Worm (Caenorhabditis elegans) whole organism, L1 larva: Measurements from ENCODE around the gene nspf-1.

Source experiments
- ama-1 ChIP-seq: fragments of 150-350 bp; optimal IDR thresholded peaks from 2 replicates; lab custom pipeline; 2014
- nhr-19 ChIP-seq: fragments of 200-800 bp; sonication (Bioruptor generic); conservative IDR thresholded peaks from 2 replicates; pipeline ENCODE4 v1.3.6; 2022; ENCODE audit warnings: missing genetic modification characterization, missing compliant biosample characterization
- pax-3 ChIP-seq: fragments of 200-800 bp; sonication (Bioruptor generic); optimal IDR thresholded peaks from 2 replicates; lab custom pipeline; 2018; ENCODE audit warnings: mild to moderate bottlenecking, missing genetic modification characterization, moderate library complexity, missing compliant biosample characterization
- sox-4 ChIP-seq: sonication (generic microtip); optimal IDR thresholded peaks from 2 replicates; lab custom pipeline; 2016; ENCODE audit warnings: missing genetic modification characterization, missing compliant biosample characterization
- sptf-1 ChIP-seq: fragments of 150-350 bp; optimal IDR thresholded peaks from 2 replicates; lab custom pipeline; 2014; ENCODE audit warnings: missing biosample characterization, missing genetic modification characterization
- sup-37 ChIP-seq: fragments of 200-800 bp; sonication (Bioruptor generic); optimal IDR thresholded peaks from 2 replicates; lab custom pipeline; 2018; ENCODE audit warnings: mild to moderate bottlenecking, missing genetic modification characterization, missing compliant biosample characterization
- zag-1 ChIP-seq: fragments of 150-350 bp; optimal IDR thresholded peaks from 2 replicates; lab custom pipeline; 2014; ENCODE audit warnings: missing biosample characterization, missing genetic modification characterization
- ztf-11 ChIP-seq, 2 experiments: sonication (generic microtip); optimal IDR thresholded peaks; 2 replicates each; lab custom pipeline; 2016 to 2017; ENCODE audit warnings: missing genetic modification characterization in 2 of 2, missing biosample characterization in 1 of 2, missing compliant biosample characterization in 1 of 2
- ztf-4 ChIP-seq: fragments of 150-350 bp; optimal IDR thresholded peaks from 2 replicates; lab custom pipeline; 2014; ENCODE audit warnings: missing biosample characterization, missing genetic modification characterization

DNA sequence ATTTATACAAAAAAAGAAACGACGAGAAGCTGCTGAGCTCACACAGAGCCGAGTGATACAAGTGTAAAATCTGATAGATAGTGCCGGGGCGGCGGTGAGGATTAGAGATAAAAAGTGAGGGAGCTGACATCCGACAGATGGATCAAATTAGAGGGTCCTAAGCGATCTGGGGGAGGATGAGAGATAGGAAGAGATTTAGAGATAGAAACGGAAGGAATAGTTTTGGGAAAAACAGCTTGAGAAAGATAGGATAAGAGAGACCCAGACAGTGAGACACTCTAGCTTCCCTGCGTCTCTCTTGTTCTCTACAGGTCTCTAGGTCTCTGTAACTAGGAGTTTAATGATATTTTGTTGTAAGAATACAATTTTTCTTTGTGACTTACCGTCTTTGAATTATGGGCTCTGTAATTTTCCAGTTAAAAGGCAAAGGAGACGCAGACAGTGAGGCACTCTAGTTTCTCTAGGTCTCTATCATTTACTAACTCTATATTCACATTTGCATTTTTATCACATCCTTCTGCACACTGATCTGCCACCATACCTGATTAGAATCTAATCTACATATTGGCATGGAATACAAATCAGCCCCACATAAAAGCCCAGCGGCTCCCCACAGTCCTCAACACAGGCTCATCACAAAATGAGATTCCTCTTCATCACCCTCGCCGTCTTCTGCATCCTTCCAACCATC, at the start of gene nspf-1, which contains the start of gene sup-9:
- TF ChIP-seq ztf-4 (tag; lab: Kevin White, UChicago) (no peak), zag-1 (tag; lab: Kevin White, UChicago) (no peak), ztf-11 (tag; optimal IDR thresholded peaks at IDR 0.05; lab: Kevin White, UChicago) (no peak), sox-4 (no peak), sptf-1 (tag; lab: Kevin White, UChicago) (no peak), pax-3 (tag; lab: Kevin White, UChicago) (no peak), sup-37 (GFP tag; lab: Kevin White, UChicago) (no peak), nhr-19 (GFP tag; lab: Robert Waterston, UW) (peak; percentile 43), ama-1 (lab: Kevin White, UChicago) (no peak)
